Worm (Caenorhabditis elegans): ENCODE data around the gene tbc-13.

The tbc-13 gene

DNA sequence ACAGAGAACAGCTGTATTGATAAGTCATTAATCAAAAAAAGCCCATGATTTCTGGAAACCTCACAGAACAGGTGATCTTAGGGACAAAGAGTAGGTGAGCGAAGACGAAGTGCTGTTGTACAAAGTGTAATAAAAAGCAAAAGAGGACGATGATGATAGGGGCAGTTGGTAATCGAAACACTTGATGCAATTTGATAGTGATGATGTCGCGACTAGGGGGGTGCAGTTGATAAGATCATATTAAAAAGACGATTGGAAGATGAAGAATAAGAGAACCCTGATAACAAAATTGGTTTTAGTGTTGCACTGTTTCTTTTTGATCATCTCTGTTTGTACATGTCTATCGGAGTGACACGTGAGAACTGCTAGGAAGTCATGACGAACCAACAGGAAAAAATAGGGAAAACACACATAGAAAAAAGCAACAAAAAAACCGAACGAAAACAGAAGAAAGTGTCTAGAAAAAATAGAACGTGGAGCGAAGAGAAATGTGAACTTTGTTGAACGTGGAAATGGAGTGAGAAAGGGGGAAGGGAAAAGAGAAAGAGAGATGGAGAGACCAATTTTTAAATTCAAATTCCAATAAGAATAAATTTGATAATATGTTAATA is 24.6 kb downstream of the tbc-13 start (continued):
- TF ChIP-seq dsc-1 (tag; optimal IDR thresholded peaks at IDR 0.05): no peak
- no peak for TF ChIP-seq hpl-2 (GFP tag; optimal IDR thresholded peaks at IDR 0.05)
- no peak for TF ChIP-seq dpl-1 (GFP tag; optimal IDR thresholded peaks at IDR 0.05)
- TF ChIP-seq unc-86 (tag; optimal IDR thresholded peaks at IDR 0.05): no peak
- TF ChIP-seq snu-23 (GFP tag; optimal IDR thresholded peaks at IDR 0.05): peak; percentile 81
- no peak for TF ChIP-seq nhr-237 (tag; optimal IDR thresholded peaks at IDR 0.05)
- TF ChIP-seq ceh-8 (GFP tag; optimal IDR thresholded peaks at IDR 0.05): no peak
- no peak for TF ChIP-seq sptf-1 (tag; optimal IDR thresholded peaks at IDR 0.05)
- peak; percentile 44 for TF ChIP-seq tbx-2 (tag; optimal IDR thresholded peaks at IDR 0.05)
- no peak for TF ChIP-seq ztf-11 (tag; optimal IDR thresholded peaks at IDR 0.05)
- TF ChIP-seq efl-3 (GFP tag; optimal IDR thresholded peaks at IDR 0.05): no peak
- peak; percentile 73 for TF ChIP-seq unc-130 (tag; optimal IDR thresholded peaks at IDR 0.05)
- TF ChIP-seq rnt-1 (tag; optimal IDR thresholded peaks at IDR 0.05): peak; percentile 79
- no peak for TF ChIP-seq alr-1 (tag; optimal IDR thresholded peaks at IDR 0.05; ENCODE audit: borderline replicate concordance)
- TF ChIP-seq ceh-82 (tag; optimal IDR thresholded peaks at IDR 0.05): no peak
- peak; percentile 36 for TF ChIP-seq xbp-1 (tag; optimal IDR thresholded peaks at IDR 0.05)
- TF ChIP-seq lsy-2 (tag; optimal IDR thresholded peaks at IDR 0.05): peak; percentile 50 to 64
- no peak for TF ChIP-seq Y116A8C.19 (tag; optimal IDR thresholded peaks at IDR 0.05; ENCODE audit: borderline replicate concordance)
- peak; percentile 23; the same call in 1 of the 2 replicates for TF ChIP-seq ceh-88 (GFP tag; IDR thresholded peaks at IDR 0.05)
- no peak for TF ChIP-seq nhr-77 (tag; optimal IDR thresholded peaks at IDR 0.05)
- no peak for TF ChIP-seq fkh-4 (tag; optimal IDR thresholded peaks at IDR 0.05; ENCODE audit: borderline replicate concordance)
- peak; percentile 43 for TF ChIP-seq lir-3 (tag; optimal IDR thresholded peaks at IDR 0.05; ENCODE audit: poor library complexity)
- TF ChIP-seq unc-98 (GFP tag; IDR thresholded peaks at IDR 0.05): no peak
- peak; percentile 58 for TF ChIP-seq blmp-1 (tag; optimal IDR thresholded peaks at IDR 0.05)
- TF ChIP-seq aly-2 (tag; optimal IDR thresholded peaks at IDR 0.05): no peak
- TF ChIP-seq pax-3 (tag; optimal IDR thresholded peaks at IDR 0.05): peak; percentile 5
- no peak for TF ChIP-seq fkh-8 (tag; optimal IDR thresholded peaks at IDR 0.05)
- no peak for TF ChIP-seq ets-5 (GFP tag; IDR thresholded peaks at IDR 0.05)
- peak; percentile 91 for TF ChIP-seq nhr-19 (GFP tag; conservative IDR thresholded peaks at IDR 0.05)
- no peak for TF ChIP-seq nhr-28 (tag; optimal IDR thresholded peaks at IDR 0.05)
- TF ChIP-seq zag-1 (tag; optimal IDR thresholded peaks at IDR 0.05): no peak
- peak; percentile 38 to 89 (median 84) for TF ChIP-seq elt-3 (tag; optimal IDR thresholded peaks at IDR 0.05)
- no peak for TF ChIP-seq egl-27 (tag; optimal IDR thresholded peaks at IDR 0.05)
- TF ChIP-seq egl-13 (tag; optimal IDR thresholded peaks at IDR 0.05): no peak
- TF ChIP-seq elt-2 (tag; optimal IDR thresholded peaks at IDR 0.05): peak; percentile 96
- TF ChIP-seq vab-15 (tag; optimal IDR thresholded peaks at IDR 0.05): no peak
- no peak for TF ChIP-seq fkh-10 (GFP tag; optimal IDR thresholded peaks at IDR 0.05)
- TF ChIP-seq aha-1 (tag; optimal IDR thresholded peaks at IDR 0.05): no peak
- 0 out of 2 replicates have a peak, but pooled peaks have one; percentile 21 for TF ChIP-seq grh-1 (GFP tag; IDR thresholded peaks at IDR 0.05)
- peak; percentile 52 for TF ChIP-seq ztf-4 (tag; optimal IDR thresholded peaks at IDR 0.05)
- TF ChIP-seq lin-15B (tag; optimal IDR thresholded peaks at IDR 0.05): no peak
- TF ChIP-seq nhr-90 (tag; optimal IDR thresholded peaks at IDR 0.05; ENCODE audit: poor library complexity): peak; percentile 76
- TF ChIP-seq ces-1 (GFP tag; optimal IDR thresholded peaks at IDR 0.05): no peak
- TF ChIP-seq jun-1 (tag; optimal IDR thresholded peaks at IDR 0.05): no peak
- TF ChIP-seq nhr-76 (tag; optimal IDR thresholded peaks at IDR 0.05): no peak
